Fruit fly (Drosophila melanogaster): Measurements from ENCODE around the gene Rh6.
A peak's percentile ranks its signal among the peaks of the same experiment; 100 is the strongest.

Rh6 gene

dm6 chr3R:15439669-15440068, 43.3 kb upstream of the Rh6 start, which contains the start of gene Act88F:
Gene Act88F, plus strand, starts transcription at chr3R:15439969.
- TF ChIP-seq CG30020 (tag; optimal IDR thresholded peaks at IDR 0.05) (no peak), Xrp1 (GFP tag; IDR thresholded peaks at IDR 0.05) (no peak), CG2116 (GFP tag; optimal IDR thresholded peaks at IDR 0.05) (no peak), CG1529 (GFP tag; optimal IDR thresholded peaks at IDR 0.05) (no peak), Meics (GFP tag; optimal IDR thresholded peaks at IDR 0.05) (no peak), Usf (GFP tag; optimal IDR thresholded peaks at IDR 0.05) (no peak), Bgb (GFP tag; IDR thresholded peaks at IDR 0.05; ENCODE audit: partially characterized antibody) (no peak), CG10462 (GFP tag; optimal IDR thresholded peaks at IDR 0.05) (no peak), amos (GFP tag; IDR thresholded peaks at IDR 0.05; ENCODE audit: partially characterized antibody) (no peak), usp (GFP tag; optimal IDR thresholded peaks at IDR 0.05) (no peak), Ssrp (tag; optimal IDR thresholded peaks at IDR 0.05) (no peak), prd (optimal IDR thresholded peaks at IDR 0.05) (no peak), prd (GFP tag; IDR thresholded peaks at IDR 0.05) (no peak), lola (GFP tag; optimal IDR thresholded peaks at IDR 0.05) (no peak)

dm6 chr3R:15446149-15446548, 36.8 kb upstream of the Rh6 start:
- TF ChIP-seq CG4282 (GFP tag; optimal IDR thresholded peaks at IDR 0.05) (no peak), Dref (GFP tag; IDR thresholded peaks at IDR 0.05) (no peak), Med (GFP tag) (peak; percentile 31)

- TF ChIP-seq CG34422 (GFP tag; IDR thresholded peaks at IDR 0.05) (no peak), C15 (GFP tag; IDR thresholded peaks at IDR 0.05) (no peak), caup (GFP tag; optimal IDR thresholded peaks at IDR 0.05; ENCODE audit: severe bottlenecking) (no peak), lilli (GFP tag; optimal IDR thresholded peaks at IDR 0.05) (no peak), chinmo (GFP tag; IDR thresholded peaks at IDR 0.05; ENCODE audit: partially characterized antibody) (no peak), sens (GFP tag) (peak; percentile 8), CG34376 (GFP tag; optimal IDR thresholded peaks at IDR 0.05) (no peak)
Measured at dm6 chr3R:15447791-15448190, 35.2 kb upstream of the Rh6 start.

dm6 chr3R:15448657-15449056, 34.3 kb upstream of the Rh6 start:
- TF ChIP-seq vvl (GFP tag; IDR thresholded peaks at IDR 0.05) (peak; percentile 73), CG7963 (GFP tag; IDR thresholded peaks at IDR 0.05; ENCODE audit: partially characterized antibody) (no peak), Asciz (GFP tag; optimal IDR thresholded peaks at IDR 0.05) (no peak), CG9932 (GFP tag; IDR thresholded peaks at IDR 0.05) (no peak), CG10366 (GFP tag; IDR thresholded peaks at IDR 0.05) (no peak), Sry-β (GFP tag; optimal IDR thresholded peaks at IDR 0.05) (no peak), CG3281 (GFP tag; optimal IDR thresholded peaks at IDR 0.05) (no peak), CG10462 (GFP tag; optimal IDR thresholded peaks at IDR 0.05) (no peak), chinmo (GFP tag; IDR thresholded peaks at IDR 0.05; ENCODE audit: partially characterized antibody) (peak; percentile 91; the same call in 2 of the 4 replicates), CG17912 (GFP tag; optimal IDR thresholded peaks at IDR 0.05) (no peak), maf-S (GFP tag; optimal IDR thresholded peaks at IDR 0.05) (no peak), Awh (GFP tag; IDR thresholded peaks at IDR 0.05) (peak; percentile 23; the same call in 1 of the 2 replicates), PHDP (tag; optimal IDR thresholded peaks at IDR 0.05) (no peak), Dfd (GFP tag; optimal IDR thresholded peaks at IDR 0.05) (no peak), cas (GFP tag; IDR thresholded peaks at IDR 0.05) (no peak), CG12744 (GFP tag; optimal IDR thresholded peaks at IDR 0.05) (no peak), exex (tag; optimal IDR thresholded peaks at IDR 0.05) (no peak), CG3995 (GFP tag; optimal IDR thresholded peaks at IDR 0.05) (no peak), CG12071 (GFP tag; optimal IDR thresholded peaks at IDR 0.05) (no peak)
